Fruit fly (Drosophila melanogaster) whole organism, pupa: ENCODE measurements around the gene CG42869.

Experiments used
- CG10348 ChIP-seq: fragments of 200-800 bp; sonication (Bioruptor generic); IDR thresholded peaks from 2 replicates; pipeline ENCODE4 v1.3.6; 2022; ENCODE audit warnings: missing biosample characterization, missing genetic modification characterization
- CG12605 ChIP-seq: fragments of 200-800 bp; sonication (Bioruptor generic); IDR thresholded peaks from 2 replicates; pipeline ENCODE4 v1.3.6; 2022; ENCODE audit warnings: missing biosample characterization, missing genetic modification characterization
- CG13204 ChIP-seq: fragments of 200-800 bp; sonication (Bioruptor generic); optimal IDR thresholded peaks from 2 replicates; lab custom pipeline; 2018; ENCODE audit warnings: missing biosample characterization, mild to moderate bottlenecking, missing genetic modification characterization, moderate library complexity
- CG14655 ChIP-seq: fragments of 200-800 bp; sonication (Bioruptor generic); optimal IDR thresholded peaks from 3 replicates; lab custom pipeline; 2017; ENCODE audit warnings: mild to moderate bottlenecking, missing biosample characterization, missing genetic modification reagents, missing genetic modification characterization
- CG15710 ChIP-seq: fragments of 200-800 bp; sonication (Bioruptor generic); optimal IDR thresholded peaks from 2 replicates; lab custom pipeline; 2018; ENCODE audit warnings: missing biosample characterization, mild to moderate bottlenecking, missing genetic modification characterization, moderate library complexity
- CG17806 ChIP-seq: fragments of 200-800 bp; sonication (Bioruptor generic); optimal IDR thresholded peaks from 2 replicates; lab custom pipeline; 2018; ENCODE audit warnings: missing biosample characterization, mild to moderate bottlenecking, missing genetic modification characterization, moderate library complexity
- CG32121 ChIP-seq: fragments of 200-800 bp; sonication (Bioruptor generic); IDR thresholded peaks from 2 replicates; pipeline ENCODE4 v1.3.6; 2022; ENCODE audit warnings: missing biosample characterization, missing genetic modification characterization
- CG34367 ChIP-seq: fragments of 200-800 bp; sonication (Bioruptor generic); optimal IDR thresholded peaks from 2 replicates; lab custom pipeline; 2018; ENCODE audit warnings: missing biosample characterization, mild to moderate bottlenecking, missing genetic modification characterization
- CG4496 ChIP-seq: fragments of 200-800 bp; sonication (Bioruptor generic); IDR thresholded peaks from 3 replicates; pipeline ENCODE4 v1.3.6; 2022; ENCODE audit warnings: missing biosample characterization, missing genetic modification characterization
- CG8159 ChIP-seq: fragments of 200-800 bp; sonication (Bioruptor generic); optimal IDR thresholded peaks from 3 replicates; lab custom pipeline; 2018; ENCODE audit warnings: missing biosample characterization, mild to moderate bottlenecking, missing genetic modification characterization, moderate library complexity
- CG8301 ChIP-seq: fragments of 200-800 bp; sonication (Bioruptor generic); optimal IDR thresholded peaks from 2 replicates; lab custom pipeline; 2018; ENCODE audit warnings: missing biosample characterization, mild to moderate bottlenecking, missing genetic modification characterization
- CG9948 ChIP-seq: fragments of 200-800 bp; sonication (Bioruptor generic); optimal IDR thresholded peaks from 2 replicates; lab custom pipeline; 2018; ENCODE audit warnings: missing biosample characterization, mild to moderate bottlenecking, missing genetic modification characterization, moderate library complexity
- D1 ChIP-seq: fragments of 200-800 bp; sonication (Bioruptor generic); optimal IDR thresholded peaks from 2 replicates; lab custom pipeline; 2018; ENCODE audit warnings: missing biosample characterization, mild to moderate bottlenecking, missing genetic modification characterization, moderate library complexity
- EcR ChIP-seq: fragments of 200-800 bp; sonication (Bioruptor generic); optimal IDR thresholded peaks from 3 replicates; lab custom pipeline; 2019; ENCODE audit warnings: missing biosample characterization, missing genetic modification characterization, mild to moderate bottlenecking, moderate library complexity, missing genetic modification reagents
- Ets98B ChIP-seq: fragments of 200-800 bp; sonication (Bioruptor generic); IDR thresholded peaks from 2 replicates; pipeline ENCODE4 v1.3.6; 2022; ENCODE audit warnings: missing biosample characterization, missing genetic modification characterization
- Pif1A ChIP-seq: fragments of 200-800 bp; sonication (Bioruptor generic); optimal IDR thresholded peaks from 3 replicates; lab custom pipeline; 2016; ENCODE audit warnings: missing biosample characterization, missing genetic modification characterization
- Pif1B ChIP-seq: fragments of 200-800 bp; sonication (Bioruptor generic); optimal IDR thresholded peaks from 3 replicates; lab custom pipeline; 2016; ENCODE audit warnings: missing biosample characterization, missing genetic modification characterization
- Snoo ChIP-seq: fragments of 200-800 bp; sonication (Bioruptor generic); optimal IDR thresholded peaks from 3 replicates; lab custom pipeline; 2017; ENCODE audit warnings: missing biosample characterization, mild to moderate bottlenecking, missing genetic modification characterization, inconsistent platforms
- fd96Ca ChIP-seq: fragments of 200-800 bp; sonication (Bioruptor generic); IDR thresholded peaks from 3 replicates; pipeline ENCODE4 v1.3.6; 2022; ENCODE audit warnings: missing biosample characterization, missing genetic modification characterization
- gl ChIP-seq: fragments of 200-800 bp; sonication (Bioruptor generic); optimal IDR thresholded peaks from 2 replicates; lab custom pipeline; 2018; ENCODE audit warnings: missing biosample characterization, mild to moderate bottlenecking, missing genetic modification characterization
- rn ChIP-seq: fragments of 200-800 bp; sonication (Bioruptor generic); IDR thresholded peaks from 2 replicates; pipeline ENCODE4 v1.3.6; 2022; ENCODE audit warnings: missing biosample characterization, missing genetic modification characterization

The CG42869 gene

dm6 chr3R:21731682-21732081 is 5.0 kb downstream of the CG42869 start:
- TF ChIP-seq CG32121 (peak; percentile 59; the same call in 1 of the 2 replicates), Pif1A (GFP tag; lab: Kevin White, UChicago) (no peak), CG34367 (no peak), CG14655 (GFP tag; lab: Kevin White, UChicago) (peak; percentile 29), CG9948 (tag; lab: Kevin White, UChicago) (no peak), CG10348 (GFP tag; lab: Robert Waterston, UW) (no peak), CG13204 (GFP tag; lab: Kevin White, UChicago) (no peak), CG17806 (tag; lab: Kevin White, UChicago) (no peak), CG8159 (tag; lab: Kevin White, UChicago) (no peak), Pif1B (GFP tag; lab: Kevin White, UChicago) (no peak), CG4496 (GFP tag; lab: Robert Waterston, UW) (0 out of 3 replicates have a peak, but pooled peaks have one; percentile 33), Snoo (tag; lab: Kevin White, UChicago) (no peak), CG15710 (tag; lab: Kevin White, UChicago) (no peak), fd96Ca (GFP tag; lab: Robert Waterston, UW) (no peak), EcR (GFP tag; lab: Kevin White, UChicago) (no peak), D1 (tag; lab: Kevin White, UChicago) (no peak), Ets98B (GFP tag; lab: Robert Waterston, UW) (peak; percentile 56; the same call in 1 of the 2 replicates), rn (GFP tag; lab: Robert Waterston, UW) (no peak), CG8301 (tag; lab: Kevin White, UChicago) (no peak), gl (tag; lab: Kevin White, UChicago) (no peak), CG12605 (GFP tag; lab: Robert Waterston, UW) (no peak)

DNA sequence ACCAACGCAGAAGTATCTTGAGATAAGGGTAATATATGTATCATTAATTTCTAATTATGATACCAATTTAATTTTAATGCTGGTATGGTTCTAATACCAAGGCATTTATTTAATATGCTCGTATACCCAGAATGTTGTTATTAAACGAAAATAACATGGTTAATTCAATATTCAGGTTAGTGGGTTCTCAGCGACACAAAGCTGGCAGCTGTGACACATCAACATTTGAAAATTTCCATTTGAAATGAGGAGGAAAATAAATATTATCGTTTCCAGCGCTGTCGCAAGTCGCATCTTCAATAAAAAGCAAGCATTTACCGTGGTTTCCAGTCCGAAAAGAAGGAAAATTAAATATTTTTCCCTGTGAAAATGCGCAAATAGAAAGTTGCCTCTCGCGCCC is 5.7 kb downstream of the CG42869 start:
- TF ChIP-seq CG4496 (GFP tag; lab: Robert Waterston, UW), result no peak
- TF ChIP-seq CG12605 (GFP tag; lab: Robert Waterston, UW), result no peak
- TF ChIP-seq Pif1A (GFP tag; lab: Kevin White, UChicago), result no peak
- no peak for TF ChIP-seq EcR (GFP tag; lab: Kevin White, UChicago)
- TF ChIP-seq CG34367, result no peak
- no peak for TF ChIP-seq CG10348 (GFP tag; lab: Robert Waterston, UW)
- no peak for TF ChIP-seq D1 (tag; lab: Kevin White, UChicago)
- TF ChIP-seq rn (GFP tag; lab: Robert Waterston, UW), result no peak
- no peak for TF ChIP-seq CG15710 (tag; lab: Kevin White, UChicago)
- TF ChIP-seq Snoo (tag; lab: Kevin White, UChicago), result no peak
- no peak for TF ChIP-seq CG8301 (tag; lab: Kevin White, UChicago)
- no peak for TF ChIP-seq CG32121
- no peak for TF ChIP-seq CG14655 (GFP tag; lab: Kevin White, UChicago)

- TF ChIP-seq EcR (GFP tag; lab: Kevin White, UChicago) (peak; percentile 60), CG17806 (tag; lab: Kevin White, UChicago) (no peak), Ets98B (GFP tag; lab: Robert Waterston, UW) (no peak), CG4496 (GFP tag; lab: Robert Waterston, UW) (0 out of 3 replicates have a peak, but pooled peaks have one; percentile 22), D1 (tag; lab: Kevin White, UChicago) (no peak), CG10348 (GFP tag; lab: Robert Waterston, UW) (no peak), Snoo (tag; lab: Kevin White, UChicago) (no peak)
These were observed 10.1 kb downstream of the CG42869 start for dm6 chr3R:21726593-21726992.

DNA sequence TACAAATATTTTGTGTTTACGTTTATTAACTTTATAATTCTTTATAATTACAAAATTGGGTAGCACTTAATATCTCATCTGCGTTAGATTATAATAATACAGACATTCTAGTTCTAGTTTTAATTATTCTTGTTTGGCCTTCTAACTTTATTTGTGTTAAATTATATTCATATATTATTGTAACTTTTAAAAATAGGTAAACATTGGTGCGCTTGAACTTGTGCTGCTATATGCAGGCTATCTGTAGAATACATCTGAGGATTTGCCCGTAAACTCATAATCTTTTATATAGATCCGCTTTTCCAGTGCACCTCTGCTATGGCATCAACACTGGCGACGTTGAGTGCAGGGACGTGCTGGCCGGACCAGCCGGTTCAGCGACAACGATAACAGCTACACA is 14.2 kb downstream of the CG42869 start:
- TF ChIP-seq EcR (GFP tag; lab: Kevin White, UChicago), result no peak
- no peak for TF ChIP-seq Snoo (tag; lab: Kevin White, UChicago)
- no peak for TF ChIP-seq D1 (tag; lab: Kevin White, UChicago)
- no peak for TF ChIP-seq CG13204 (GFP tag; lab: Kevin White, UChicago)
- TF ChIP-seq fd96Ca (GFP tag; lab: Robert Waterston, UW), result no peak
- no peak for TF ChIP-seq CG34367
- peak; percentile 58 for TF ChIP-seq CG14655 (GFP tag; lab: Kevin White, UChicago)
- no peak for TF ChIP-seq rn (GFP tag; lab: Robert Waterston, UW)
- no peak for TF ChIP-seq Pif1B (GFP tag; lab: Kevin White, UChicago)
- TF ChIP-seq CG8159 (tag; lab: Kevin White, UChicago), result peak; percentile 57
- no peak for TF ChIP-seq gl (tag; lab: Kevin White, UChicago)
- TF ChIP-seq CG32121, result no peak
- TF ChIP-seq CG15710 (tag; lab: Kevin White, UChicago), result peak; percentile 17
- TF ChIP-seq CG8301 (tag; lab: Kevin White, UChicago), result peak; percentile 37
- 0 out of 3 replicates have a peak, but pooled peaks have one; percentile 20 for TF ChIP-seq CG4496 (GFP tag; lab: Robert Waterston, UW)
- TF ChIP-seq CG17806 (tag; lab: Kevin White, UChicago), result no peak
- no peak for TF ChIP-seq Pif1A (GFP tag; lab: Kevin White, UChicago)
- no peak for TF ChIP-seq CG10348 (GFP tag; lab: Robert Waterston, UW)
- no peak for TF ChIP-seq CG12605 (GFP tag; lab: Robert Waterston, UW)

DNA sequence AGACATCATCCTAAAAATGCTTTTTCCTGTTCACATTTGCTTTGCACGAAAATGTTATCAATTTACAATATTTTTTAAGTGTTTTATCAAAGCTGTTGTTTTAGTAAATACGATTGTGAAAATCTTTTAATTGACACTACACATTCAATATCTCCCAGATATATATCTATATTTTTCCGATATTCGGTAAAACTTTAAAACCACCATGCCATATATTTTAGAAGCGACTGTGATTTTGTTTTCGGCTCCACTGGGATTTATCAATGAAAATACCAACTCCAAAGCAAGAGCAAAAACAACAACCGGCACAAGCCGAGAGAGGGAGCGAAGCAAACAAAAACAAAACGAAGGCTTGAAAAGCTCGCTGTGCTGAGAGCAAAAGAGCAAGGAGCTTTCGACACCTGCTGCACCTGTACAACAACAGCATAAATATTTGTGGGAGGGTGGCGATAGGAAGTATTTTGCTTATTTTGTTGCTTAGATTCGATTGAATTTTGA is 16.7 kb downstream of the CG42869 start:
- TF ChIP-seq CG9948 (tag; lab: Kevin White, UChicago) (peak; percentile 79), CG15710 (tag; lab: Kevin White, UChicago) (peak; percentile 75), CG4496 (GFP tag; lab: Robert Waterston, UW) (peak; percentile 85), Pif1B (GFP tag; lab: Kevin White, UChicago) (peak; percentile 64), CG14655 (GFP tag; lab: Kevin White, UChicago) (peak; percentile 85), Snoo (tag; lab: Kevin White, UChicago) (peak; percentile 81), gl (tag; lab: Kevin White, UChicago) (peak; percentile 47), CG8301 (tag; lab: Kevin White, UChicago) (peak; percentile 83), CG12605 (GFP tag; lab: Robert Waterston, UW) (peak; percentile 43; the same call in 1 of the 2 replicates), CG17806 (tag; lab: Kevin White, UChicago) (peak; percentile 75), EcR (GFP tag; lab: Kevin White, UChicago) (no peak), CG8159 (tag; lab: Kevin White, UChicago) (peak; percentile 79), CG13204 (GFP tag; lab: Kevin White, UChicago) (peak; percentile 26), fd96Ca (GFP tag; lab: Robert Waterston, UW) (no peak), Pif1A (GFP tag; lab: Kevin White, UChicago) (peak; percentile 79), rn (GFP tag; lab: Robert Waterston, UW) (peak; percentile 67), CG10348 (GFP tag; lab: Robert Waterston, UW) (no peak), D1 (tag; lab: Kevin White, UChicago) (peak; percentile 67), CG34367 (peak; percentile 63), CG32121 (peak; percentile 82), Ets98B (GFP tag; lab: Robert Waterston, UW) (peak; percentile 77)
- TF ChIP-seq, all 21 proteins: peak for 18
